Worm (Caenorhabditis elegans) whole organism, L2 larva: Measurements from ENCODE around the gene grsp-3.

Experiments used
- C34F6.9 ChIP-seq: fragments of 150-350 bp; optimal IDR thresholded peaks from 2 replicates; lab custom pipeline; 2014; ENCODE audit warnings: missing biosample characterization, missing genetic modification characterization
- ZK546.5 ChIP-seq: sonication (generic microtip); optimal IDR thresholded peaks from 2 replicates; lab custom pipeline; 2017; ENCODE audit warnings: missing biosample characterization, missing genetic modification characterization
- aly-2 ChIP-seq: fragments of 150-350 bp; optimal IDR thresholded peaks from 2 replicates; lab custom pipeline; 2014; ENCODE audit warnings: missing biosample characterization, missing genetic modification characterization
- blmp-1 ChIP-seq: sonication (generic microtip); optimal IDR thresholded peaks from 2 replicates; lab custom pipeline; 2017; ENCODE audit warnings: missing genetic modification characterization, mild to moderate bottlenecking, missing compliant biosample characterization, antibody characterized with exemption, moderate library complexity; ENCODE audit not compliant: insufficient read depth
- ceh-16 ChIP-seq: fragments of 150-350 bp; optimal IDR thresholded peaks from 2 replicates; lab custom pipeline; 2014; ENCODE audit warnings: missing biosample characterization, missing genetic modification characterization
- crh-2 ChIP-seq: sonication (generic microtip); optimal IDR thresholded peaks from 2 replicates; lab custom pipeline; 2017; ENCODE audit warnings: missing biosample characterization, missing genetic modification characterization
- dmd-4 ChIP-seq: sonication (generic microtip); optimal IDR thresholded peaks from 2 replicates; lab custom pipeline; 2017; ENCODE audit warnings: missing biosample characterization, missing genetic modification characterization
- elt-3 ChIP-seq: sonication (generic microtip); optimal IDR thresholded peaks from 2 replicates; lab custom pipeline; 2017; ENCODE audit warnings: missing biosample characterization, missing genetic modification characterization
- fos-1 ChIP-seq: fragments of 150-350 bp; optimal IDR thresholded peaks from 2 replicates; lab custom pipeline; 2014; ENCODE audit warnings: missing biosample characterization, missing genetic modification characterization
- gmeb-1 ChIP-seq: fragments of 150-350 bp; optimal IDR thresholded peaks from 2 replicates; lab custom pipeline; 2014; ENCODE audit warnings: missing biosample characterization, missing genetic modification characterization
- lin-13 ChIP-seq: fragments of 150-350 bp; optimal IDR thresholded peaks from 2 replicates; lab custom pipeline; 2014; ENCODE audit warnings: missing biosample characterization, missing genetic modification reagents, missing genetic modification characterization
- lin-39 ChIP-seq: fragments of 150-350 bp; optimal IDR thresholded peaks from 2 replicates; lab custom pipeline; 2014; ENCODE audit warnings: missing biosample characterization, missing genetic modification reagents, missing genetic modification characterization
- lsy-2 ChIP-seq, 2 experiments: fragments of 150-350 bp in 1 of 2; sonication (generic microtip) in 1 of 2; optimal IDR thresholded peaks; 2 replicates each; lab custom pipeline; 2014 to 2017; ENCODE audit warnings: missing biosample characterization in 2 of 2, missing genetic modification characterization in 2 of 2
- mab-5 ChIP-seq: fragments of 150-350 bp; optimal IDR thresholded peaks from 2 replicates; lab custom pipeline; 2014; ENCODE audit warnings: missing biosample characterization, missing genetic modification characterization
- mbf-1 ChIP-seq: sonication (generic microtip); optimal IDR thresholded peaks from 2 replicates; lab custom pipeline; 2017; ENCODE audit warnings: missing biosample characterization, missing genetic modification characterization
- mdl-1 ChIP-seq, 2 experiments: fragments of 150-350 bp in 1 of 2; sonication (generic microtip) in 1 of 2; optimal IDR thresholded peaks; 2 replicates each; lab custom pipeline; 2017; ENCODE audit warnings: missing biosample characterization in 2 of 2, missing genetic modification characterization in 2 of 2
- nhr-10 ChIP-seq: sonication (generic microtip); optimal IDR thresholded peaks from 2 replicates; lab custom pipeline; 2017; ENCODE audit warnings: missing biosample characterization, missing genetic modification characterization
- nhr-11 ChIP-seq: fragments of 150-350 bp; optimal IDR thresholded peaks from 2 replicates; lab custom pipeline; 2014; ENCODE audit warnings: missing biosample characterization, missing genetic modification characterization
- nhr-129 ChIP-seq: fragments of 150-350 bp; optimal IDR thresholded peaks from 2 replicates; lab custom pipeline; 2014; ENCODE audit warnings: missing biosample characterization, missing genetic modification characterization
- nhr-237 ChIP-seq: fragments of 150-350 bp; optimal IDR thresholded peaks from 2 replicates; lab custom pipeline; 2014; ENCODE audit warnings: missing biosample characterization, missing genetic modification characterization
- nhr-25 ChIP-seq: fragments of 150-350 bp; sonication (generic microtip); optimal IDR thresholded peaks from 3 replicates; lab custom pipeline; 2014; ENCODE audit warnings: missing biosample characterization, missing genetic modification characterization
- nhr-6 ChIP-seq: fragments of 150-350 bp; optimal IDR thresholded peaks from 2 replicates; lab custom pipeline; 2014; ENCODE audit warnings: missing biosample characterization, missing genetic modification characterization
- nhr-77 ChIP-seq: fragments of 150-350 bp; optimal IDR thresholded peaks from 2 replicates; lab custom pipeline; 2014; ENCODE audit warnings: missing biosample characterization, missing genetic modification characterization
- peb-1 ChIP-seq: fragments of 150-350 bp; optimal IDR thresholded peaks from 2 replicates; lab custom pipeline; 2014; ENCODE audit warnings: missing biosample characterization, missing genetic modification characterization
- sma-3 ChIP-seq: sonication (generic microtip); optimal IDR thresholded peaks from 2 replicates; lab custom pipeline; 2016; ENCODE audit warnings: missing genetic modification reagents, missing genetic modification characterization, missing compliant biosample characterization
- sma-9 ChIP-seq, 2 experiments: fragments of 150-350 bp in 1 of 2; sonication (generic microtip) in 1 of 2; optimal IDR thresholded peaks; 2 replicates each; lab custom pipeline; 2014 to 2016; ENCODE audit warnings: missing genetic modification characterization in 2 of 2, mild to moderate bottlenecking in 1 of 2, missing biosample characterization in 1 of 2, missing compliant biosample characterization in 1 of 2, missing genetic modification reagents in 1 of 2, moderate library complexity in 1 of 2
- unc-55 ChIP-seq: fragments of 150-350 bp; sonication (generic microtip); optimal IDR thresholded peaks from 3 replicates; lab custom pipeline; 2014; ENCODE audit warnings: missing biosample characterization, missing genetic modification reagents, missing genetic modification characterization
- unc-62 ChIP-seq: fragments of 150-350 bp; optimal IDR thresholded peaks from 2 replicates; lab custom pipeline; 2014; ENCODE audit warnings: missing biosample characterization, missing genetic modification reagents, missing genetic modification characterization
- zag-1 ChIP-seq: fragments of 150-350 bp; optimal IDR thresholded peaks from 2 replicates; lab custom pipeline; 2014; ENCODE audit warnings: missing biosample characterization, missing genetic modification characterization
- ztf-1 ChIP-seq: fragments of 200-800 bp; sonication (Bioruptor generic); conservative IDR thresholded peaks from 2 replicates; pipeline ENCODE4 v1.3.6; 2022; ENCODE audit warnings: missing genetic modification characterization, missing compliant biosample characterization

grsp-3 gene

DNA sequence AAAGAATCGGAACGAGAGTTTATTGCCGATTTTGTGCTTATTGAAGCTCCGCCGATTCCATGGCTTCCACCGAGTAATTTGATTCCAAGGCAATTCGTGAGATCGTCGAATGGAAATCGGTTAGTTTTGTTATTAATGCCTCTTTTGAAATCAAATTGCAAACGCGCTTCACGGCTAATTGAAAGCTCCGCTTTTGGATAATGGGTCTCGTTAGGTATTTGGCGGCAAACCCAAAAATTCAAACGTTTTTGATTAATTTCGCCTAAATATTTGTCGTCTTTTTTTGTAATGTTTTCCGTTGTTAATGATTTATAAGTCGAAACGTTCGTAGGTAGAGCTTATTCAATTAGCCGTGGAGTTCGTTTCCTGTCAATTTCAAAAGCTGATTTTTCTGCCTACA lies 27.9 kb upstream of the grsp-3 start:
- no peak for TF ChIP-seq nhr-6 (tag; lab: Kevin White, UChicago)
- no peak for TF ChIP-seq nhr-25 (tag; lab: Kevin White, UChicago)
- no peak for TF ChIP-seq nhr-77 (tag; lab: Kevin White, UChicago)

DNA sequence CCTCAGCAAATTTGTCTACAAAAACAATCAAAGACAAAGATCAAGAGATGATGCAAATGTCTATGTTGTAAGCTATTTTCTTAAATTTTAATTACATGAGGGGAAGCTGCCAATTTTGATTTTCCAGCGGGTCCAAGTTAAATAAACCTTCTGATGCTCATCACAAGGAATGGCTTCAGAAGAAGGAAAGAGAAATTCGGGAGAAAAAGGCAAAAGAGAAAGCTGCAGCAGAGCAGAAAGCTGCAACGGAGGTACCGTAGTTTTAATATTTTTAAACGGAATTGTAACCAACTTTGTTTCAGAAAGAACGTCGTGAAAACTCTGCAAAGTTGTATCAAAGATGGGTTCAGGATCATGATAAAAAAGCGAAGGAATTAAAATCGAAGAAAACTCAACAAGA lies 26.4 kb upstream of the grsp-3 start:
- TF ChIP-seq elt-3 (tag; lab: Kevin White, UChicago), result no peak
- TF ChIP-seq unc-55 (GFP tag; lab: Kevin White, UChicago), result no peak
- TF ChIP-seq sma-9 (GFP tag; optimal IDR thresholded peaks at IDR 0.05; lab: Kevin White, UChicago), result no peak
- TF ChIP-seq sma-9 (tag; optimal IDR thresholded peaks at IDR 0.05; lab: Kevin White, UChicago), result no peak
- no peak for TF ChIP-seq nhr-237 (tag; lab: Kevin White, UChicago)
- TF ChIP-seq unc-62 (GFP tag; lab: Kevin White, UChicago), result no peak
- TF ChIP-seq mab-5 (tag; lab: Kevin White, UChicago), result no peak
- TF ChIP-seq zag-1 (tag; lab: Kevin White, UChicago), result no peak

DNA sequence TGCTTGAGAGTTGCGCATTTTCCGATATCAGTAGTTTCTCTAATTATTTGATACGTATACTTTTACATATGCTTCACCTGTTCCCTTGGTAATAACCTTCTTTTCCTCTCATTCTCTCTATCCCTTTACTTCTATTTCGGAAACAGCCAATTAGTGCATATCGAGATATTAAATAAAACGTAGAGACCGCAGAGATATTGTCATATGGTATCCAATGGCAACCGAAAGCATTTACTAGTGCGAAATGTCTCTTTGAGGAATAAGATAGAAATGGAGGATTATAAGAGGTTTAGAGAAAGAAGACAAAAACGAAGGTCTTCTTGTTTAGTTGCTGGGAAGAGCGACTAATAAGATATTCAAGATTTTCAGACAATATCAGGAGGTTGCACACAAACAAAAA lies 24.6 kb upstream of the grsp-3 start, which contains the start of gene maph-9:
Gene maph-9 (plus strand): TSS at position 273 of the 400 bp plus-strand sequence.
- TF ChIP-seq ZK546.5 (tag; lab: Kevin White, UChicago), result no peak
- peak; percentile 33 for TF ChIP-seq C34F6.9 (tag; lab: Kevin White, UChicago)

DNA sequence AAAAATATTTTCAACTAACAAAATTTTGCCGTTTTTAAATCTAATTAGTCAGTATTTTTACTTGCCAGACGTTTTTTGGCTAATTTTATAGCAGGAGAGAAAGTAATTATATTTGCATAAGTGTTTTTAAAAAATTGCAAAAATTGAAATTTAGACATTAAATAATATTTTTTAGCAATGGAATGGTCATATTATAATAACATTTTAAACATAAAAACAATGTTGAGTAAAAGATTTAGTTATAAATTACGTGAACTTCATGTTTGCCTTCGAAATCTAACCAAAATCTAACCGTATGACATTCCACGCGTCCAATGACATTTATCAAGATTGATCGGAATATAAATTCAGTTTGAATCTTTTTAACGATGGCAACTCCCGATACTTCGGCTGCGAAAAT lies 22.6 kb upstream of the grsp-3 start, which contains the start of gene C34D4.2:
Gene C34D4.2 (plus strand): TSS at position 301 of the 400 bp plus-strand sequence.
- no peak for TF ChIP-seq aly-2 (tag; lab: Kevin White, UChicago)
- TF ChIP-seq dmd-4 (tag; lab: Kevin White, UChicago), result no peak

DNA sequence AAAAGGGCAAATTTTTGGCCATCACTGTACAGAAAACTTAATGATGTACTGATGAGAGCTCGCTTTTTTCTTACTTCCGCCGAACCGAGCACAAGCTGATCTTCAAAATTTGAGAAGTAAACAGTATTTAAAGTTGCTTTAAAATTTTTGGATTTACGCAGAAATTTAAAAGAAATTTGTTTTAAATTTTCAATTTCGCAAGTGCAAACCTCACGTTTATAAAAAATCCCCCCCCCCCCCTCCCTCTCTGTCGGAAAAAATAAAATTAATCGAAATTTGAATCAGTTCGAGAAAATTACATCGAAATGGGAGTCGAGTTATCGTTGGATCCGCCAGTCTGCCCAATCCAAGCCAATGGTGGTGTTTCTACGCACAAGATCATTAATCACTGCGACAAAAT lies 21.6 kb upstream of the grsp-3 start, which contains the start of gene C34D4.3:
Gene C34D4.3 (plus strand): TSS at position 301 of the 400 bp plus-strand sequence.
- TF ChIP-seq peb-1 (tag; lab: Kevin White, UChicago) (no peak), ztf-1 (GFP tag; lab: Robert Waterston, UW) (no peak), nhr-10 (tag; lab: Kevin White, UChicago) (no peak), ceh-16 (no peak), lin-39 (tag; lab: Kevin White, UChicago) (no peak), blmp-1 (tag; lab: Kevin White, UChicago) (no peak), nhr-6 (tag; lab: Kevin White, UChicago) (no peak)

DNA sequence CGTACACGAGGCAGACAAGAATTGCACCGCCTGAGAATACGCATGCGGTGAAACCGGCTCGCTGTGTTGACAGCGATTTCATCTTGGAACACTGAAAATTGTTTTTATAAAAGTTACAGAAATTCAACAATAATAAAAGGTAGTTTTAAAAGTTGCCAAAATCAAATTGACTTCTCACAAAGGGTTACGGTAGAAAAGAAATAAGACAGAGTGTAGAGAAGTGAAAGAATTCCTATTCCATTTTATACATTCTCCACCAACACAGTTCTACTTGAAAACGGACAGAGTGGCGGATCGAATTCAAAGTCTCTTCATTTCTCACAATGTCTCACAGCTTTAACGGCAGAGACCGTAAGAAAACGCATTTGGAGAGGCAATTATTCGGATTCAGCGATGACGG lies 20.7 kb upstream of the grsp-3 start, which contains the start of gene col-113:
Gene col-113 (minus strand): TSS at position 101 of the 400 bp plus-strand sequence.
- TF ChIP-seq nhr-11 (tag; lab: Kevin White, UChicago) (no peak), blmp-1 (tag; lab: Kevin White, UChicago) (no peak), sma-3 (GFP tag; lab: Kevin White, UChicago) (no peak)

DNA sequence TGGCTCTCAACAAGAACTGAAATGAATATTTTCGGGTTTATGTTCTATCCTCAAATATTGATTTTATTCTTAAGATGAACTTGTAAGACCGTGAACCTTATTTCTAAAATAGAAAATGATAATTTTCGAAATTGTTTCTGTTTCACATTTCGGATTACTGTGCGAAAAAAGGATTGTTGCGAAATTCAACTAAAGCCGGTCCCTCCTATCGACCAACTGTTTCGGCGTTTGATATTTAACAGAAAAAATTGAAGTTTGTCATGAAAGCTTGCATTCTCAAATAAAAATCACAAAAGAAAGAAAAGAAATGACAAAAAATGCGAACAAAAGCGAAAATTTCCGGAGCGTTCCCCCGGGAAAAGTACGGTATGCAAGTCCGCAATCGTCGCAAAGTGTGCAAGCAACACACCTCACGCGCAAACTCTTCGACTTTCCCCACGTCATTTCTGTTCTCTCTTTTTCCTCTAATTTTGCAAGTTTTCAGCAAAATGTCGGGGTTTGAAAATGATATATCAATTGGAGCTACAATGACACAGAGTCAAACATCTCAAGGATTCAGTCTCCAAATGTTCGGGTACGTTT lies 17.4 kb upstream of the grsp-3 start, which contains the start of gene C34D4.4:
Gene C34D4.4 (plus strand): TSS at position 342 of the 582 bp plus-strand sequence.
- TF ChIP-seq nhr-129 (peak; percentile 21), mbf-1 (tag; lab: Kevin White, UChicago) (no peak), unc-55 (GFP tag; lab: Kevin White, UChicago) (peak; percentile 69), lsy-2 (tag; optimal IDR thresholded peaks at IDR 0.05; lab: Kevin White, UChicago) (peak; percentile 85 to 97), lin-13 (no peak), C34F6.9 (tag; lab: Kevin White, UChicago) (peak; percentile 68), fos-1 (tag; lab: Kevin White, UChicago) (no peak), mdl-1 (tag; optimal IDR thresholded peaks at IDR 0.05; lab: Kevin White, UChicago) (no peak), crh-2 (tag; lab: Kevin White, UChicago) (peak; percentile 54), nhr-11 (tag; lab: Kevin White, UChicago) (no peak), gmeb-1 (tag; lab: Kevin White, UChicago) (peak; percentile 28)
